Fruit fly (Drosophila melanogaster) whole organism, embryonic: ENCODE data around the gene NdufA3.

ENCODE experiments used
- Aef1 ChIP-seq: fragments of 200-800 bp; sonication (Bioruptor generic); IDR thresholded peaks from 3 replicates; pipeline ENCODE4 v1.3.6; 2022; ENCODE audit warnings: missing biosample characterization, missing genetic modification characterization
- CG18599 ChIP-seq: fragments of 200-800 bp; sonication (Bioruptor generic); optimal IDR thresholded peaks from 3 replicates; lab custom pipeline; 2017; ENCODE audit warnings: missing biosample characterization, missing genetic modification characterization, mild to moderate bottlenecking, moderate library complexity, missing genetic modification reagents
- CG7987 ChIP-seq: fragments of 200-800 bp; sonication (Bioruptor generic); optimal IDR thresholded peaks from 2 replicates; lab custom pipeline; 2018; ENCODE audit warnings: missing biosample characterization, mild to moderate bottlenecking, missing genetic modification characterization, moderate library complexity
- Dek ChIP-seq: fragments of 200-800 bp; sonication (Bioruptor generic); optimal IDR thresholded peaks from 3 replicates; lab custom pipeline; 2019; ENCODE audit warnings: missing biosample characterization, mild to moderate bottlenecking, missing genetic modification characterization, moderate library complexity
- bcd ChIP-seq: fragments of 200-800 bp; sonication (Bioruptor generic); optimal IDR thresholded peaks from 2 replicates; lab custom pipeline; 2017; ENCODE audit warnings: missing biosample characterization, mild to moderate bottlenecking, missing genetic modification characterization
- dpn ChIP-seq, 2 experiments: fragments of 200-800 bp; sonication (Bioruptor generic); optimal IDR thresholded peaks; 3 replicates each; lab custom pipeline; 2016; ENCODE audit warnings: missing biosample characterization in 2 of 2, missing genetic modification characterization in 2 of 2
- psq ChIP-seq: fragments of 200-800 bp; sonication (Bioruptor generic); optimal IDR thresholded peaks from 2 replicates; lab custom pipeline; 2017; ENCODE audit warnings: missing biosample characterization, missing genetic modification characterization
- sens ChIP-seq: fragments of 200-800 bp; sonication (Bioruptor generic); peaks from one replicate; lab custom pipeline; 2016; ENCODE audit warnings: missing biosample characterization, missing genetic modification characterization
- zfh2 ChIP-seq: fragments of 200-800 bp; sonication (Bioruptor generic); optimal IDR thresholded peaks from 2 replicates; lab custom pipeline; 2016; ENCODE audit warnings: missing biosample characterization, missing genetic modification characterization

DNA sequence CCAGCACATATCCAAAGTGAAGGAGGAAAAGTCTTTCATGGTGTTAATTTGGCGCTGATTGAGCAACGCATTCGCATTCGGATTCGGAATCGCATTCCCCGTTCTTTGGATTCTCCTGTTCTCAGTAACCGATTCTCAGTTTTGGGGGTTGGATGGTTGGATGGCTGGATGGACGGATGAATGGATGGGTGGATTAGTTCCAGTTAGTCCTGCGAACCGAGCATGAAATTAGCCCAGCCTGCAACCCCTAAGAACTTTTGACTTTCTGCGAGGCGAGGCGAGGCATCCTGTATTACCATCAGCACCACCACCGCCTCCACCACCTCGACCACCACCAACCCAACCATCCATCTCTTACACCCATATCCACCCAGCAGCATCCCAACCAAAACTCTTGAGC is 29.6 kb downstream of the NdufA3 start:
- no peak for TF ChIP-seq bcd (GFP tag; lab: Kevin White, UChicago)
- TF ChIP-seq Aef1, result no peak
- no peak for TF ChIP-seq CG18599
- no peak for TF ChIP-seq CG7987 (GFP tag; lab: Kevin White, UChicago)
- TF ChIP-seq dpn (GFP tag; optimal IDR thresholded peaks at IDR 0.05; lab: Kevin White, UChicago), result no peak
- no peak for TF ChIP-seq psq (GFP tag; lab: Kevin White, UChicago)
- no peak for TF ChIP-seq Dek (tag; lab: Kevin White, UChicago)
- no peak for TF ChIP-seq sens (GFP tag; lab: Kevin White, UChicago)
- no peak for TF ChIP-seq zfh2
